Fruit fly (Drosophila melanogaster) ovary, adult (tissue): ENCODE data around the gene lmgB.

Source experiments
- CG17801 ChIP-seq: fragments of 200-800 bp; optimal IDR thresholded peaks from 2 replicates; lab custom pipeline; 2019; ENCODE audit warnings: missing biosample characterization, mild to moderate bottlenecking, missing genetic modification characterization, moderate library complexity; ENCODE audit not compliant: partially characterized antibody

The lmgB gene

dm6 chr2L:8541469-8542233, 13.2 kb upstream of the lmgB start, which contains the start of gene Sema1a:
Gene Sema1a, plus strand, starts transcription at chr2L:8542147.
- peak; percentile 47 for TF ChIP-seq CG17801

dm6 chr2L:8538449-8539050, 10.1 kb upstream of the lmgB start:
- TF ChIP-seq CG17801: no peak

dm6 chr2L:8535394-8536176, 7.2 kb upstream of the lmgB start:
- TF ChIP-seq CG17801: peak; percentile 89

dm6 chr2L:8534515-8535295, 6.3 kb upstream of the lmgB start:
- peak; percentile 96 for TF ChIP-seq CG17801

dm6 chr2L:8534118-8534514, 5.7 kb upstream of the lmgB start:
- TF ChIP-seq CG17801: no peak

- TF ChIP-seq CG17801: no peak
These were observed 5.2 kb upstream of the lmgB start for dm6 chr2L:8533632-8534031.

dm6 chr2L:8532790-8533189, 4.4 kb upstream of the lmgB start:
- no peak for TF ChIP-seq CG17801

dm6 chr2L:8530189-8530588, 1.8 kb upstream of the lmgB start:
- no peak for TF ChIP-seq CG17801

DNA sequence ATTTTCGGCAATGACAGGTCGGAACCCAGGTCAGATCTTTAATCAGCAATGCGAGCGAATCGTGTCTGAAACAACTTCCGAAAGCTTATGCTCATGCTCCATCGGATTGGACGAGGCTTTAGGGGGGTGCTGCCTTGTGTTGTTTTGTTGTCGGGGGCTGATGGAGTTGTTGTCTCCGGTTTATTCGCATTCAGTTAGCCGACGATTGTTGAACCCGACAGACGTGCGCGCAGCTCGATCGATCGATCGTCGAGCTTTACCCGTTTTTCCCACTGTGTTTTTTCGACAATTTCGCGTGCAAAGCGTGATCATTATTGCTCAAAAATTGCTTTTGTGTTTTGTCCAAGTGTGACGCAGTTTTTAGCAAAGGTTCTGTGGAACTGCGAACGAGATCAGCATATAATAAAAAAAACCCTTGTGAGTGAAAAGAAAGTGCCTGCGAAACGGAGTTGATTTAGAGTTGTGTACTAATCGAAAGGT, 573 bp upstream of the lmgB start, which contains the start of gene CG17834:
Gene CG17834, plus strand, starts transcription at position 191 of the 480 bp plus-strand sequence.
- TF ChIP-seq CG17801: no peak

- no peak for TF ChIP-seq CG17801
These were observed 3.4 kb downstream of the lmgB start for dm6 chr2L:8525000-8525399.

dm6 chr2L:8522781-8523180, 5.6 kb downstream of the lmgB start:
- TF ChIP-seq CG17801: no peak

dm6 chr2L:8521724-8522309, 6.6 kb downstream of the lmgB start, which contains the start of gene Acer:
Gene Acer, plus strand, starts transcription at chr2L:8521933.
- peak; percentile 46 for TF ChIP-seq CG17801

DNA sequence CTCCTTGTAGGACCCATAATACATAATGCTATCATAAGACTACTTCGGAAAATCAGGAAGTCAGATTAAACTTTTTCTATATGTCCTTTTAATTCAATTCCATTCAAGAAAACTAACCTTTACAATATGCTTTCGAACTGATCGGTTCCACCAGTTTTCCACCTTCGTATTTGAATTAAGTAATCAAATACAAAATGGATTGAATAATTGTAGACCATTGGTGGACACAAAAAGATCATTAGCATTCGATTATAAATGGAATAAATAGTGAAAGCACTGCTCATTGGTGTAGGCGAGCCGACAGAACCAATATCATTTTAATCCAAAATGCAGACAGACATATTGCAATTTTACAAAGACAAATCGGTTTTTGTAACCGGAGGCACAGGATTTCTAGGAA, 9.0 kb downstream of the lmgB start, which contains the start of gene Sgp:
Gene Sgp, plus strand, starts transcription at position 301 of the 400 bp plus-strand sequence.
- no peak for TF ChIP-seq CG17801

dm6 chr2L:8517256-8517694, 11.1 kb downstream of the lmgB start, which contains the start of the genes mRpL51 and Uba4:
Gene mRpL51, minus strand, starts transcription at chr2L:8517380.
Gene Uba4, plus strand, starts transcription at chr2L:8517411.
- TF ChIP-seq CG17801: peak; percentile 53

DNA sequence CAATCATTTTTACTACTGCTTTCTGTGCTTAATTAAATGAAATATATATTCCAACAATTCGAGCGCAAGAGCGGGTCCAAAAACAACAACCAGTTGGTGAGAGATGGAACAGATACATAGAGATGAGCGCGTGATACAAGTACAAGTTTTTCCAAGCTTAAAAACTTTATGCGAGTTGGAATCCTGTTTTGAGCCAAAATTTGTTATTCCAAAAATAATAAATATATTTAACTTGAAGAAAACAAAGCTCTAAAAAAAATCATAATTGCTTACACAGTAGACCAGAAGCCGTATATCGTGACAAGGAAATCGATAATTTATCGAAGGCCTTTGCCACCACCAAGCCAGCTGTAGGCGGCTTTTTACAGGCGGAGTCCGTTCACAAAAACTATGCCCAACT, 13.7 kb downstream of the lmgB start, which contains the start of the genes CG13097 and PIG-U:
Gene CG13097, minus strand, starts transcription at position 121 of the 400 bp plus-strand sequence.
Gene PIG-U, plus strand, starts transcription at position 349 of the 400 bp plus-strand sequence.
- TF ChIP-seq CG17801: peak; percentile 91
